Fruit fly (Drosophila melanogaster) whole organism, embryonic: Measurements from ENCODE around the gene CG10274.
A peak's percentile ranks its signal among the peaks of the same experiment; 100 is the strongest.

Experiments
- Atf3 ChIP-seq: fragments of 200-800 bp; sonication (Bioruptor generic); optimal IDR thresholded peaks from 3 replicates; lab custom pipeline; 2016; ENCODE audit warnings: missing biosample characterization, missing genetic modification characterization
- Atf6 ChIP-seq: fragments of 200-800 bp; sonication (Bioruptor generic); IDR thresholded peaks from 2 replicates; pipeline ENCODE4 v1.3.6; 2022; ENCODE audit warnings: missing biosample characterization, missing genetic modification characterization
- CG1024 ChIP-seq: fragments of 200-800 bp; sonication (Bioruptor generic); IDR thresholded peaks from 2 replicates; pipeline ENCODE4 v1.3.6; 2022; ENCODE audit warnings: missing biosample characterization, missing genetic modification characterization
- CG10565 ChIP-seq: fragments of 200-800 bp; sonication (Bioruptor generic); optimal IDR thresholded peaks from 3 replicates; lab custom pipeline; 2016; ENCODE audit warnings: missing biosample characterization, mild to moderate bottlenecking, missing genetic modification characterization
- CG12236 ChIP-seq: fragments of 200-800 bp; sonication (Bioruptor generic); optimal IDR thresholded peaks from 2 replicates; lab custom pipeline; 2016; ENCODE audit warnings: missing biosample characterization, missing genetic modification characterization
- CG12744 ChIP-seq: fragments of 200-800 bp; sonication (Bioruptor generic); optimal IDR thresholded peaks from 2 replicates; lab custom pipeline; 2016; ENCODE audit warnings: missing biosample characterization, missing genetic modification characterization
- CG13287 ChIP-seq: fragments of 200-800 bp; sonication (Bioruptor generic); IDR thresholded peaks from 2 replicates; pipeline ENCODE4 v1.3.6; 2022; ENCODE audit warnings: missing biosample characterization, missing genetic modification characterization; ENCODE audit not compliant: partially characterized antibody
- CG14441 ChIP-seq: fragments of 200-800 bp; sonication (Bioruptor generic); IDR thresholded peaks from 2 replicates; pipeline ENCODE4 v1.3.6; 2022; ENCODE audit warnings: missing biosample characterization, missing genetic modification characterization
- CG14860 ChIP-seq: fragments of 200-800 bp; sonication (Bioruptor generic); IDR thresholded peaks from 3 replicates; pipeline ENCODE4 v1.3.6; 2022; ENCODE audit warnings: missing biosample characterization, missing genetic modification characterization; ENCODE audit not compliant: partially characterized antibody
- CG14965 ChIP-seq: fragments of 200-800 bp; sonication (Bioruptor generic); optimal IDR thresholded peaks from 2 replicates; lab custom pipeline; 2016; ENCODE audit warnings: missing biosample characterization, missing genetic modification characterization, borderline replicate concordance
- CG15601 ChIP-seq: fragments of 200-800 bp; sonication (Bioruptor generic); optimal IDR thresholded peaks from 3 replicates; lab custom pipeline; 2019; ENCODE audit warnings: missing biosample characterization, mild to moderate bottlenecking, missing genetic modification characterization, moderate library complexity
- CG16779 ChIP-seq: fragments of 200-800 bp; sonication (Bioruptor generic); IDR thresholded peaks from 2 replicates; pipeline ENCODE4 v1.3.6; 2022; ENCODE audit warnings: missing biosample characterization, missing genetic modification characterization
- CG16813 ChIP-seq: fragments of 200-800 bp; sonication (Bioruptor generic); IDR thresholded peaks from 3 replicates; pipeline ENCODE4 v1.3.6; 2022; ENCODE audit warnings: missing biosample characterization, missing genetic modification characterization; ENCODE audit not compliant: partially characterized antibody
- CG16815 ChIP-seq: fragments of 200-800 bp; sonication (Bioruptor generic); optimal IDR thresholded peaks from 3 replicates; lab custom pipeline; 2017; ENCODE audit warnings: missing biosample characterization, mild to moderate bottlenecking, missing genetic modification characterization
- CG32532 ChIP-seq: fragments of 200-800 bp; sonication (Bioruptor generic); IDR thresholded peaks from 2 replicates; pipeline ENCODE4 v1.3.6; 2022; ENCODE audit warnings: missing biosample characterization, missing genetic modification characterization
- CG33557 ChIP-seq: fragments of 200-800 bp; sonication (Bioruptor generic); optimal IDR thresholded peaks from 2 replicates; lab custom pipeline; 2019; ENCODE audit warnings: missing biosample characterization, mild to moderate bottlenecking, missing genetic modification characterization, moderate library complexity
- CG4707 ChIP-seq: fragments of 200-800 bp; sonication (Bioruptor generic); optimal IDR thresholded peaks from 2 replicates; lab custom pipeline; 2018; ENCODE audit warnings: missing biosample characterization, mild to moderate bottlenecking, missing genetic modification characterization, moderate library complexity
- CG6175 ChIP-seq: fragments of 200-800 bp; sonication (Bioruptor generic); IDR thresholded peaks from 3 replicates; pipeline ENCODE4 v1.3.6; 2022; ENCODE audit warnings: missing biosample characterization, missing genetic modification characterization
- CG7556 ChIP-seq: fragments of 200-800 bp; sonication (Bioruptor generic); optimal IDR thresholded peaks from 2 replicates; lab custom pipeline; 2017; ENCODE audit warnings: missing biosample characterization, mild to moderate bottlenecking, missing genetic modification characterization
- CG7745 ChIP-seq: fragments of 200-800 bp; sonication (Bioruptor generic); optimal IDR thresholded peaks from 2 replicates; lab custom pipeline; 2018; ENCODE audit warnings: missing biosample characterization, mild to moderate bottlenecking, missing genetic modification characterization, moderate library complexity
- E2f2 ChIP-seq: fragments of 200-800 bp; sonication (Bioruptor generic); IDR thresholded peaks from 2 replicates; pipeline ENCODE4 v1.3.6; 2022; ENCODE audit warnings: missing biosample characterization, missing genetic modification characterization
- Max ChIP-seq: fragments of 200-800 bp; sonication (Bioruptor generic); optimal IDR thresholded peaks from 2 replicates; lab custom pipeline; 2016; ENCODE audit warnings: missing biosample characterization, mild to moderate bottlenecking, missing genetic modification characterization
- Med ChIP-seq: fragments of 200-800 bp; sonication (Bioruptor generic); peaks from one replicate; lab custom pipeline; 2016; ENCODE audit warnings: missing biosample characterization, missing genetic modification characterization, mild to moderate bottlenecking, inconsistent platforms, moderate library complexity
- NFAT ChIP-seq: fragments of 200-800 bp; sonication (Bioruptor generic); IDR thresholded peaks from 2 replicates; pipeline ENCODE4 v1.3.6; 2022; ENCODE audit warnings: missing biosample characterization, missing genetic modification characterization
- Ravus ChIP-seq: fragments of 200-800 bp; sonication (Bioruptor generic); IDR thresholded peaks from 2 replicates; pipeline ENCODE4 v1.3.6; 2022; ENCODE audit warnings: missing biosample characterization, missing genetic modification characterization
- Tbp ChIP-seq: fragments of >200 bp; optimal IDR thresholded peaks from 2 replicates; lab custom pipeline; 2018; ENCODE audit warnings: missing biosample characterization, missing genetic modification characterization
- ab ChIP-seq: fragments of 200-800 bp; sonication (Bioruptor generic); optimal IDR thresholded peaks from 2 replicates; lab custom pipeline; 2016; ENCODE audit warnings: missing biosample characterization, missing genetic modification characterization
- abd-A ChIP-seq: fragments of 200-800 bp; sonication (Bioruptor generic); optimal IDR thresholded peaks from 3 replicates; lab custom pipeline; 2019; ENCODE audit warnings: missing biosample characterization, mild to moderate bottlenecking, missing genetic modification characterization, moderate library complexity
- ap ChIP-seq: fragments of 200-800 bp; sonication (Bioruptor generic); IDR thresholded peaks from 2 replicates; pipeline ENCODE4 v1.3.6; 2022; ENCODE audit warnings: missing biosample characterization, missing genetic modification characterization
- chinmo ChIP-seq: fragments of 200-800 bp; sonication (Bioruptor generic); IDR thresholded peaks from 4 replicates; pipeline ENCODE4 v1.3.6; 2022; ENCODE audit warnings: missing biosample characterization, missing genetic modification characterization; ENCODE audit not compliant: partially characterized antibody
- corto ChIP-seq: fragments of 200-800 bp; sonication (Bioruptor generic); optimal IDR thresholded peaks from 2 replicates; lab custom pipeline; 2016; ENCODE audit warnings: missing biosample characterization, mild to moderate bottlenecking, missing genetic modification characterization, moderate library complexity
- dmrt11E ChIP-seq: fragments of 200-800 bp; sonication (Bioruptor generic); optimal IDR thresholded peaks from 3 replicates; lab custom pipeline; 2018; ENCODE audit warnings: missing biosample characterization, mild to moderate bottlenecking, missing genetic modification characterization, moderate library complexity
- grn ChIP-seq: fragments of 200-800 bp; sonication (Bioruptor generic); optimal IDR thresholded peaks from 3 replicates; lab custom pipeline; 2017; ENCODE audit warnings: missing biosample characterization, missing genetic modification characterization
- gt ChIP-seq: fragments of 200-800 bp; sonication (Bioruptor generic); IDR thresholded peaks from 2 replicates; pipeline ENCODE4 v1.3.6; 2022; ENCODE audit warnings: missing biosample characterization, missing genetic modification characterization
- jumu ChIP-seq: fragments of 200-800 bp; sonication (Bioruptor generic); optimal IDR thresholded peaks from 3 replicates; lab custom pipeline; 2016; ENCODE audit warnings: missing biosample characterization, missing genetic modification characterization
- ken ChIP-seq: fragments of 200-800 bp; sonication (Bioruptor generic); IDR thresholded peaks from 3 replicates; pipeline ENCODE4 v1.3.6; 2022; ENCODE audit warnings: missing biosample characterization, missing genetic modification characterization
- nerfin-1 ChIP-seq: fragments of 200-800 bp; sonication (Bioruptor generic); optimal IDR thresholded peaks from 3 replicates; lab custom pipeline; 2019; ENCODE audit warnings: missing biosample characterization, mild to moderate bottlenecking, missing genetic modification characterization, moderate library complexity
- pros ChIP-seq: fragments of 200-800 bp; sonication (Bioruptor generic); optimal IDR thresholded peaks from 3 replicates; lab custom pipeline; 2019; ENCODE audit warnings: missing biosample characterization, mild to moderate bottlenecking, missing genetic modification characterization, moderate library complexity
- rib ChIP-seq: fragments of 200-800 bp; sonication (Bioruptor generic); IDR thresholded peaks from 2 replicates; pipeline ENCODE4 v1.3.6; 2022; ENCODE audit warnings: missing biosample characterization, missing genetic modification characterization
- sd ChIP-seq: fragments of 200-800 bp; sonication (Bioruptor generic); optimal IDR thresholded peaks from 3 replicates; lab custom pipeline; 2018; ENCODE audit warnings: missing biosample characterization, mild to moderate bottlenecking, missing genetic modification characterization, moderate library complexity
- sqz ChIP-seq: fragments of 200-800 bp; sonication (Bioruptor generic); optimal IDR thresholded peaks from 3 replicates; lab custom pipeline; 2018; ENCODE audit warnings: missing biosample characterization, mild to moderate bottlenecking, missing genetic modification characterization
- stwl ChIP-seq: fragments of 200-800 bp; sonication (Bioruptor generic); optimal IDR thresholded peaks from 3 replicates; lab custom pipeline; 2018; ENCODE audit warnings: missing biosample characterization, mild to moderate bottlenecking, missing genetic modification characterization, moderate library complexity
- sug ChIP-seq: fragments of 200-800 bp; optimal IDR thresholded peaks from 2 replicates; lab custom pipeline; 2019; ENCODE audit warnings: missing biosample characterization, mild to moderate bottlenecking, missing genetic modification characterization, moderate library complexity
- tio ChIP-seq: fragments of 200-800 bp; sonication (Bioruptor generic); optimal IDR thresholded peaks from 2 replicates; lab custom pipeline; 2017; ENCODE audit warnings: missing biosample characterization, missing genetic modification characterization, inconsistent platforms
- vnd ChIP-seq: fragments of 200-800 bp; sonication (Bioruptor generic); IDR thresholded peaks from 3 replicates; pipeline ENCODE4 v1.3.6; 2022; ENCODE audit warnings: missing biosample characterization, missing genetic modification characterization; ENCODE audit not compliant: partially characterized antibody
- vvl ChIP-seq: fragments of 200-800 bp; sonication (Bioruptor generic); IDR thresholded peaks from 2 replicates; pipeline ENCODE4 v1.3.6; 2022; ENCODE audit warnings: missing biosample characterization, missing genetic modification characterization
- yki ChIP-seq: fragments of >200 bp; optimal IDR thresholded peaks from 3 replicates; lab custom pipeline; 2018

Gene CG10274

dm6 chr3L:6138586-6138985 is 43.0 kb downstream of the CG10274 start:
- no peak for TF ChIP-seq NFAT
- TF ChIP-seq Atf6 (GFP tag; lab: Robert Waterston, UW): no peak
- TF ChIP-seq rib (GFP tag; lab: Robert Waterston, UW): peak; percentile 51; the same call in 1 of the 2 replicates
- peak; percentile 76 for TF ChIP-seq vvl
- TF ChIP-seq chinmo (GFP tag; lab: Robert Waterston, UW): peak; percentile 79; the same call in 3 of the 4 replicates
- peak; percentile 62 for TF ChIP-seq abd-A (tag; lab: Kevin White, UChicago)
- peak; percentile 51 for TF ChIP-seq sd (tag; lab: Kevin White, UChicago)

DNA sequence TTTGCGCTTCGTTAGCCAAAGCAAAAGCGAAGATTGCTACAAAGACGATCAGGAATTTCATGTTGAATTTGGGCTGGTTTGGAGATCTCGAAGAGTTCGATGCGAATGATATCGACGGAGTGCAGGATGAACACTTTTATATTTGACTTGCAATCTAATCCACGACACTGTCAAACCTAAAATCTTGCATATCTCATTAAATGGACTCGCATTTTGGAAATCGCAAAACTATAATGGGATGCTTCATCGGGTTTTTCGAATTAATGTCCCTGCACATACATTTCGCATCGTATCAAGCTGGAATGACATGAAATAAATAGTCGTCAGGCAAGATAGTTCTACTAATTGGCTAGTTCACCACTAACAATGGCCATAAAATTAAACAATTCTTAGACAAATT is 43.6 kb downstream of the CG10274 start, which contains the start of gene Lcp65Ae:
Lcp65Ae (minus strand) TSS at position 101 of the 400 bp plus-strand sequence.
- TF ChIP-seq corto (GFP tag; lab: Kevin White, UChicago): no peak
- no peak for TF ChIP-seq sug
- TF ChIP-seq nerfin-1: no peak
- no peak for TF ChIP-seq sqz
- TF ChIP-seq CG16813 (GFP tag; lab: Robert Waterston, UW): no peak
- no peak for TF ChIP-seq CG14965 (GFP tag; lab: Kevin White, UChicago)
- no peak for TF ChIP-seq grn (GFP tag; lab: Kevin White, UChicago)
- no peak for TF ChIP-seq ken (GFP tag; lab: Robert Waterston, UW)
- TF ChIP-seq CG12236 (GFP tag; lab: Kevin White, UChicago): no peak
- TF ChIP-seq Med: no peak
- TF ChIP-seq gt (GFP tag; lab: Robert Waterston, UW): no peak
- TF ChIP-seq CG13287: no peak
- TF ChIP-seq Ravus (GFP tag; lab: Robert Waterston, UW): no peak
- no peak for TF ChIP-seq dmrt11E (tag; lab: Kevin White, UChicago)
- TF ChIP-seq CG12744 (GFP tag; lab: Kevin White, UChicago): no peak
- TF ChIP-seq CG6175 (GFP tag; lab: Robert Waterston, UW): no peak
- no peak for TF ChIP-seq jumu (GFP tag; lab: Kevin White, UChicago)
- TF ChIP-seq, all 482 proteins: peak for 0

dm6 chr3L:6136691-6137090 is 44.9 kb downstream of the CG10274 start, which contains the start of gene Lcp65Af:
Lcp65Af (minus strand) TSS chr3L:6136791.
- no peak for TF ChIP-seq CG7556 (GFP tag; lab: Kevin White, UChicago)
- no peak for TF ChIP-seq CG14441
- no peak for TF ChIP-seq CG15601 (tag; lab: Kevin White, UChicago)
- no peak for TF ChIP-seq Max
- no peak for TF ChIP-seq CG32532
- no peak for TF ChIP-seq E2f2 (GFP tag; lab: Robert Waterston, UW)
- no peak for TF ChIP-seq CG1024 (GFP tag; lab: Robert Waterston, UW)
- TF ChIP-seq Atf3 (GFP tag; lab: Kevin White, UChicago): no peak
- TF ChIP-seq stwl: no peak
- TF ChIP-seq ap (GFP tag; lab: Robert Waterston, UW): no peak
- no peak for TF ChIP-seq CG14860 (GFP tag; lab: Robert Waterston, UW)

DNA sequence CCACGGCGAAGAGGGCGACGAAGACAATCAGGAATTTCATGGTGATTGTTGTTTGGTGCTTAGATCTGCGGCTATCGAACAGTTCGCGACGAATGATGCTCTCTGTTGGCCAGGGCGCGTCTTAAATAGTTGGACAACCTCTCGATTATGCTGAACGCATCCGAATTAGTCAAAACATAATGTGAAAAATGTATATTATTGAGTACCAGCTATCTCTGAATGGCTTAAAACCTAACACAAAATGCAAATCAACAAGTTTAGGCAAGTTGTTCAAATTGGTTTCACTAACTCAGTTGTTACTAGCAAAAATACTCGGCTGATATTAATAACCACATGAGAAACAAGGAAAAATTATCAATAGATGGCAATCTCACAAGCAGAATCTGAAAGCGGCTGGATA is 46.5 kb downstream of the CG10274 start, which contains the start of gene Lcp65Ag1:
Lcp65Ag1 (minus strand) TSS at position 101 of the 400 bp plus-strand sequence.
- no peak for TF ChIP-seq Tbp (GFP tag; lab: Kevin White, UChicago)
- no peak for TF ChIP-seq CG4707
- no peak for TF ChIP-seq CG16779 (GFP tag; lab: Robert Waterston, UW)
- TF ChIP-seq tio (GFP tag; lab: Kevin White, UChicago): no peak
- no peak for TF ChIP-seq pros (GFP tag; lab: Kevin White, UChicago)
- TF ChIP-seq CG32532: no peak
- TF ChIP-seq CG7745 (tag; lab: Kevin White, UChicago): no peak
- no peak for TF ChIP-seq CG33557 (GFP tag; lab: Kevin White, UChicago)
- no peak for TF ChIP-seq yki (lab: Kevin White, UChicago)
- no peak for TF ChIP-seq vnd (GFP tag; lab: Robert Waterston, UW)
- TF ChIP-seq ab (GFP tag; lab: Kevin White, UChicago): no peak
- TF ChIP-seq CG16815 (GFP tag; lab: Kevin White, UChicago): no peak
- no peak for TF ChIP-seq CG10565 (GFP tag; lab: Kevin White, UChicago)
